Fruit fly (Drosophila melanogaster) S2 (cell line): ENCODE results near the gene CG10973.

Source experiments
- CG8478 ChIP-seq: fragments of >200 bp; optimal IDR thresholded peaks from 2 replicates; lab custom pipeline; 2018
- CTCF ChIP-seq, 2 experiments: fragments of >200 bp; optimal IDR thresholded peaks; 2 replicates each; lab custom pipeline; 2018

Gene CG10973

dm6 chr3L:12727212-12727611 is 27.4 kb downstream of the CG10973 start:
- TF ChIP-seq CTCF (optimal IDR thresholded peaks at IDR 0.05; lab: Kevin White, UChicago) (no peak), CG8478 (lab: Kevin White, UChicago) (no peak)

- TF ChIP-seq CTCF (optimal IDR thresholded peaks at IDR 0.05; lab: Kevin White, UChicago) (no peak), CG8478 (lab: Kevin White, UChicago) (no peak)
Measured at dm6 chr3L:12725749-12726148, 28.8 kb downstream of the CG10973 start.

- TF ChIP-seq CG8478 (lab: Kevin White, UChicago) (no peak), CTCF (optimal IDR thresholded peaks at IDR 0.05; lab: Kevin White, UChicago) (no peak)
Measured at dm6 chr3L:12720699-12721098, 33.9 kb downstream of the CG10973 start.

dm6 chr3L:12717621-12718020 is 37.0 kb downstream of the CG10973 start:
- no peak for TF ChIP-seq CTCF (optimal IDR thresholded peaks at IDR 0.05; lab: Kevin White, UChicago)
- no peak for TF ChIP-seq CG8478 (lab: Kevin White, UChicago)

- TF ChIP-seq CG8478 (lab: Kevin White, UChicago) (no peak), CTCF (optimal IDR thresholded peaks at IDR 0.05; lab: Kevin White, UChicago) (no peak)
Measured at dm6 chr3L:12716661-12717060, 37.9 kb downstream of the CG10973 start.

DNA sequence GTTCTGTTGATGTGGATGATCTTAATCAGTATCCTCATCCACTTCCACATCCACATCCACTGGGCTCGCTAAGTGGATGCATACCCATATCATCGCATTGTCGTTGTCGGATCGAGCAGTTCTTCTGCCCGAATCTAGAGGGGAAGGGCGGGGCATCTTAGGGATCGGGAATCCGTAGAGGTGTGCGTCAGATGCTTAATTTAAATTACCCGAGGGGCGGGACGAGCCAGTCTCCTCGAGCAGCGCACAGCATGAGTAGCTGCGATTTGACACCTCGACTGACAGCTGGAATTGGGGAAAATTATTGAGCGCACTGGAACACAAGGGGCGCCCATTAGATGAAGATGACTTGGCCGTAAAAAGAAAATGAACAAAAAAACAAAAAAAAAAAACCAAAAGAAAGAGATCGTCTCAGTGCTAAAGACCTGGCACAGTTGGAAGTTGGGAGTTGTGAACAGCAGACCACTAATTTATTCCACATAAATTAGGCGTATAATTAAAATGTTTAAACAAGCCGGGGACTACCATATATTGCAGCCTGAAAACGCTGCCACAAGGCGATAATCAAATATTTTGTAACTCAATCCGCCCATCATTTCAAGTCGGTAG is 39.9 kb downstream of the CG10973 start:
- TF ChIP-seq CTCF (optimal IDR thresholded peaks at IDR 0.05; lab: Kevin White, UChicago) (no peak), CG8478 (lab: Kevin White, UChicago) (no peak)

DNA sequence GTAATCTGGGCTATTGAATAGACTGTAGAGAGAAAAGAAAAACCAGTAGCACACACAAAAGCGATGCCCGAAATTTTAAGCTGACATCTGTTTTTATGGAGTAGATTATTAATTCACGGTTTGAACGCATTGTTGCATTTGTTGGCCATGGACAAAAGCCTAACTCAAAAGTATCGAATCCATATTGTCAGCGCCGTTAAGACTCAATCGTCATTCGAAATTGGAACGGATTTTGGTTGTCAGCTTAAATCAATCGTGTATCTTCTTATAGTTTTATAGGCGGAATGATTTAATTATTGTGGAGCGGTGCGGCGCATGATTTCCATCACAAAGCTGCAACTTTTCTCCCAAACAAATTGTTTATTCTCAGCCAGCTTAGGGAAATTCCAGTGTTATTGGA is 43.2 kb downstream of the CG10973 start:
- no peak for TF ChIP-seq CG8478 (lab: Kevin White, UChicago)
- TF ChIP-seq CTCF (optimal IDR thresholded peaks at IDR 0.05; lab: Kevin White, UChicago), result no peak

dm6 chr3L:12706456-12706855 is 48.1 kb downstream of the CG10973 start:
- TF ChIP-seq CG8478 (lab: Kevin White, UChicago), result no peak
- TF ChIP-seq CTCF (optimal IDR thresholded peaks at IDR 0.05; lab: Kevin White, UChicago), result no peak

DNA sequence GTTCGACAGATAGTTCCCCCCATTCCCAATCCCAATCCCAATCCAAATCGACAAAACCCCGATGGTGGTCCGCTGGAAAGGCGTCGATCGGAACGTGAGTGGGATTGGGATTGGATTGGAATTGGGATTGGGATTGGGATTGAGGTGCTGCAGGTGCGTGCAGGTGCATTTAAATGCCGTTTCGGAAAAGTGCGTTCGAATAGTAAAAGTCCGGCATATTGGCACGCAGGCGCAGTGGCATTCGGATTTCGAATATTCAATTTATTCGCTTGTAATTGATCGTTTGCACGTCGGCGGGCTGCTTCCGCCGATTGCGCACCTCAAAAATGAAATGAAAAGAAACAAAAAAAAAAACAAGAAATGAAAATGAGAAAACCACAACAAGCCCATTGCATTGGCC is 49.2 kb downstream of the CG10973 start:
- TF ChIP-seq CG8478 (lab: Kevin White, UChicago) (no peak), CTCF (optimal IDR thresholded peaks at IDR 0.05; lab: Kevin White, UChicago) (no peak)

- no peak for TF ChIP-seq CTCF (optimal IDR thresholded peaks at IDR 0.05; lab: Kevin White, UChicago)
Measured at dm6 chr3L:12704335-12704734, 50.2 kb downstream of the CG10973 start.

dm6 chr3L:12703451-12704020 is 51.0 kb downstream of the CG10973 start:
- TF ChIP-seq CG8478 (lab: Kevin White, UChicago) (no peak), CTCF (optimal IDR thresholded peaks at IDR 0.05; lab: Kevin White, UChicago) (no peak)
